Fruit fly (Drosophila melanogaster) whole organism: ENCODE measurements around the gene CG43230.

Experiments used
- CG8478 ChIP-seq: fragments of >200 bp; optimal IDR thresholded peaks from 2 replicates; lab custom pipeline; 2018; ENCODE audit warnings: inconsistent platforms
- Dll ChIP-seq: fragments of >200 bp; optimal IDR thresholded peaks from 2 replicates; lab custom pipeline; 2017
- EcR ChIP-seq, 2 experiments: fragments of >200 bp; optimal IDR thresholded peaks; 2 replicates each; lab custom pipeline; 2017; ENCODE audit warnings: missing biosample characterization in 2 of 2, missing genetic modification characterization in 2 of 2, missing genetic modification reagents in 2 of 2
- pan ChIP-seq: fragments of >200 bp; optimal IDR thresholded peaks from 2 replicates; lab custom pipeline; 2017
- psq ChIP-seq: fragments of >200 bp; optimal IDR thresholded peaks from 2 replicates; lab custom pipeline; 2017
- usp ChIP-seq: fragments of >200 bp; optimal IDR thresholded peaks from 2 replicates; lab custom pipeline; 2017; ENCODE audit warnings: missing biosample characterization, missing genetic modification characterization, mixed read lengths

DNA sequence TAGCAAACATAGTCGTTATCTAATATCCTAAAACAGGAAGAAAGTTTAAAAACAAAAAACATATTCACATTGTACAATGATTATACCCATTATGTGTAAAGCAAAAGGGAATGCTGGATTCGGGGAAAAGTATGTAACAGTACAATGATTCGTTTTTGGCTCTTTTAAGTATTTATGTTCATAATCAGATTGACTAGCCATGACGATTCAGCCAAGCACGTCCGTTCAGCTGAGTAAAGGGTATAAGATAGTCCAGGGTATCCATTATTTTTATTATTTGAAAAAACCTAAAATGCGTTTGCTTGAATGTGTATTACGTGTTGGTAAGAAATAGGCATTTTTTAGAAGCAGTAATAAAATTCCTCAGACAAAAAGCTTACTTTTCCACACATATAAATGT is 34.7 kb downstream of the CG43230 start:
- TF ChIP-seq EcR (GFP tag; optimal IDR thresholded peaks at IDR 0.05; lab: Kevin White, UChicago), result no peak
- no peak for TF ChIP-seq pan (lab: Kevin White, UChicago)
- TF ChIP-seq CG8478 (lab: Kevin White, UChicago), result no peak
- TF ChIP-seq psq, result no peak
- TF ChIP-seq Dll (lab: Kevin White, UChicago), result no peak
- no peak for TF ChIP-seq usp (GFP tag; lab: Kevin White, UChicago)
